Fruit fly (Drosophila melanogaster): ENCODE data around the gene Rpt2.

Gene Rpt2

dm6 chr3R:23920874-23921539, 10.4 kb downstream of the Rpt2 start (continued):
- TF ChIP-seq CG4404 (GFP tag; IDR thresholded peaks at IDR 0.05) = no peak
- no peak for TF ChIP-seq CG2875 (GFP tag; optimal IDR thresholded peaks at IDR 0.05)
- peak; percentile 58 for TF ChIP-seq NfI (GFP tag; optimal IDR thresholded peaks at IDR 0.05)
- peak; percentile 35 for TF ChIP-seq ssp (GFP tag; IDR thresholded peaks at IDR 0.05)
- no peak for TF ChIP-seq ato (GFP tag; IDR thresholded peaks at IDR 0.05; ENCODE audit: partially characterized antibody)
- no peak for TF ChIP-seq D19A (tag; optimal IDR thresholded peaks at IDR 0.05)
- peak; percentile 9 for TF ChIP-seq Chrac-16 (GFP tag; optimal IDR thresholded peaks at IDR 0.05)
- no peak for TF ChIP-seq vfl (GFP tag; optimal IDR thresholded peaks at IDR 0.05)
- TF ChIP-seq H15 (GFP tag; IDR thresholded peaks at IDR 0.05) = no peak
- TF ChIP-seq Gug (GFP tag; IDR thresholded peaks at IDR 0.05) = peak; percentile 42; the same call in 1 of the 4 replicates
- TF ChIP-seq tup (GFP tag; optimal IDR thresholded peaks at IDR 0.05) = no peak
- TF ChIP-seq da (GFP tag; optimal IDR thresholded peaks at IDR 0.05) = no peak
- TF ChIP-seq lmd (GFP tag; IDR thresholded peaks at IDR 0.05) = peak; percentile 56; the same call in 1 of the 2 replicates
- no peak for TF ChIP-seq unc-4 (GFP tag; IDR thresholded peaks at IDR 0.05; ENCODE audit: partially characterized antibody)
- TF ChIP-seq Fer3 (tag; optimal IDR thresholded peaks at IDR 0.05) = peak; percentile 69
- TF ChIP-seq slou (GFP tag; optimal IDR thresholded peaks at IDR 0.05) = no peak
- TF ChIP-seq CG6683 (GFP tag; optimal IDR thresholded peaks at IDR 0.05) = no peak
- peak; percentile 75 for TF ChIP-seq CG16779 (GFP tag; IDR thresholded peaks at IDR 0.05)
- 0 out of 2 replicates have a peak, but pooled peaks have one; percentile 24 for TF ChIP-seq sisA (GFP tag; IDR thresholded peaks at IDR 0.05)
- TF ChIP-seq croc (GFP tag; conservative IDR thresholded peaks at IDR 0.05) = no peak
- TF ChIP-seq CG13287 (GFP tag; IDR thresholded peaks at IDR 0.05; ENCODE audit: partially characterized antibody) = no peak
- peak; percentile 7 for TF ChIP-seq NC2β (GFP tag; optimal IDR thresholded peaks at IDR 0.05)
- TF ChIP-seq Max (GFP tag; optimal IDR thresholded peaks at IDR 0.05) = no peak
- TF ChIP-seq CG2120 (GFP tag; optimal IDR thresholded peaks at IDR 0.05) = peak; percentile 76
- no peak for TF ChIP-seq CG16813 (GFP tag; IDR thresholded peaks at IDR 0.05; ENCODE audit: partially characterized antibody)
- TF ChIP-seq CG16815 (GFP tag; optimal IDR thresholded peaks at IDR 0.05) = no peak
- TF ChIP-seq CG13894 (tag; optimal IDR thresholded peaks at IDR 0.05) = peak; percentile 92
- no peak for TF ChIP-seq cg (GFP tag; optimal IDR thresholded peaks at IDR 0.05)
- TF ChIP-seq pum (GFP tag; optimal IDR thresholded peaks at IDR 0.05) = peak; percentile 24
- TF ChIP-seq CG31224 (GFP tag; IDR thresholded peaks at IDR 0.05) = peak; percentile 78
- TF ChIP-seq sens (GFP tag) = peak; percentile 84
- no peak for TF ChIP-seq CG3726 (GFP tag; IDR thresholded peaks at IDR 0.05)
- TF ChIP-seq CG34376 (GFP tag; optimal IDR thresholded peaks at IDR 0.05) = peak; percentile 55
- no peak for TF ChIP-seq dati (GFP tag; IDR thresholded peaks at IDR 0.05)
- TF ChIP-seq trh (GFP tag; optimal IDR thresholded peaks at IDR 0.05) = no peak
- peak; percentile 22 for TF ChIP-seq Myb (GFP tag; optimal IDR thresholded peaks at IDR 0.05)
- no peak for TF ChIP-seq zf30C (GFP tag; optimal IDR thresholded peaks at IDR 0.05)
- TF ChIP-seq Hr3 (GFP tag; optimal IDR thresholded peaks at IDR 0.05) = no peak
- no peak for TF ChIP-seq hbn (GFP tag; IDR thresholded peaks at IDR 0.05; ENCODE audit: partially characterized antibody)
- peak; percentile 9 for TF ChIP-seq Mes4 (GFP tag; optimal IDR thresholded peaks at IDR 0.05)
- no peak for TF ChIP-seq CG7963 (GFP tag; IDR thresholded peaks at IDR 0.05; ENCODE audit: partially characterized antibody)
- no peak for TF ChIP-seq dmrt11E (tag; optimal IDR thresholded peaks at IDR 0.05)
- TF ChIP-seq CG12391 (tag; optimal IDR thresholded peaks at IDR 0.05) = peak; percentile 3
- no peak for TF ChIP-seq Mrtf (GFP tag; IDR thresholded peaks at IDR 0.05)
- no peak for TF ChIP-seq HHEX (GFP tag; optimal IDR thresholded peaks at IDR 0.05)
- TF ChIP-seq CG17186 (GFP tag; optimal IDR thresholded peaks at IDR 0.05) = no peak
- no peak for TF ChIP-seq CG8281 (tag; optimal IDR thresholded peaks at IDR 0.05)
- TF ChIP-seq Hmx (GFP tag; optimal IDR thresholded peaks at IDR 0.05) = no peak
- no peak for TF ChIP-seq CG34224 (GFP tag; IDR thresholded peaks at IDR 0.05; ENCODE audit: partially characterized antibody)
- TF ChIP-seq CG9817 (tag; optimal IDR thresholded peaks at IDR 0.05) = peak; percentile 72

Measured in whole organism, embryonic.